Worm (Caenorhabditis elegans) whole organism, mixed stage, embryonic: ENCODE results near the gene lsy-27.

Experiments used
- M03D4.4 ChIP-seq: sonication (generic microtip); optimal IDR thresholded peaks from 2 replicates; lab custom pipeline; 2017; ENCODE audit warnings: mild to moderate bottlenecking, missing genetic modification characterization, missing compliant biosample characterization
- bed-3 ChIP-seq: fragments of 200-800 bp; sonication (Bioruptor generic); optimal IDR thresholded peaks from 3 replicates; lab custom pipeline; 2018; ENCODE audit warnings: mild to moderate bottlenecking, missing genetic modification characterization, moderate library complexity, missing compliant biosample characterization
- blmp-1 ChIP-seq: fragments of 150-350 bp; optimal IDR thresholded peaks from 2 replicates; lab custom pipeline; 2014; ENCODE audit warnings: missing biosample characterization, missing genetic modification characterization
- ceh-39 ChIP-seq: fragments of 150-350 bp; optimal IDR thresholded peaks from 2 replicates; lab custom pipeline; 2014; ENCODE audit warnings: missing biosample characterization, missing genetic modification characterization
- ceh-43 ChIP-seq: fragments of 200-800 bp; sonication (Bioruptor generic); optimal IDR thresholded peaks from 2 replicates; lab custom pipeline; 2018; ENCODE audit warnings: mild to moderate bottlenecking, missing genetic modification characterization, moderate library complexity, missing compliant biosample characterization
- ceh-83 ChIP-seq: fragments of 200-800 bp; sonication (Bioruptor generic); optimal IDR thresholded peaks from 2 replicates; lab custom pipeline; 2018; ENCODE audit warnings: mild to moderate bottlenecking, missing genetic modification characterization, missing compliant biosample characterization
- ces-1 ChIP-seq: fragments of 150-350 bp; optimal IDR thresholded peaks from 2 replicates; lab custom pipeline; 2014; ENCODE audit warnings: missing biosample characterization, missing genetic modification reagents, missing genetic modification characterization
- cnd-1 ChIP-seq: fragments of 200-800 bp; sonication (Bioruptor generic); optimal IDR thresholded peaks from 2 replicates; lab custom pipeline; 2018; ENCODE audit warnings: mild to moderate bottlenecking, missing genetic modification characterization, missing compliant biosample characterization
- drap-1 ChIP-seq: fragments of 200-800 bp; sonication (Bioruptor generic); optimal IDR thresholded peaks from 3 replicates; lab custom pipeline; 2018; ENCODE audit warnings: mild to moderate bottlenecking, missing genetic modification characterization, missing compliant biosample characterization
- elt-1 ChIP-seq: sonication (generic microtip); optimal IDR thresholded peaks from 2 replicates; lab custom pipeline; 2017; ENCODE audit warnings: missing genetic modification characterization, mild to moderate bottlenecking, missing compliant biosample characterization, antibody characterized with exemption, moderate library complexity, borderline replicate concordance; ENCODE audit not compliant: insufficient read depth
- flh-1 ChIP-seq: fragments of 200-800 bp; sonication (Bioruptor generic); optimal IDR thresholded peaks from 2 replicates; lab custom pipeline; 2018; ENCODE audit warnings: mild to moderate bottlenecking, missing genetic modification characterization, moderate library complexity, missing compliant biosample characterization
- ham-2 ChIP-seq: fragments of 200-800 bp; sonication (Bioruptor generic); optimal IDR thresholded peaks from 2 replicates; lab custom pipeline; 2018; ENCODE audit warnings: mild to moderate bottlenecking, missing genetic modification characterization, missing compliant biosample characterization
- hlh-1 ChIP-seq: fragments of 150-350 bp; optimal IDR thresholded peaks from 2 replicates; lab custom pipeline; 2014; ENCODE audit warnings: missing biosample characterization, missing genetic modification reagents, missing genetic modification characterization
- lin-13 ChIP-seq: fragments of 150-350 bp; optimal IDR thresholded peaks from 2 replicates; lab custom pipeline; 2014; ENCODE audit warnings: missing biosample characterization, missing genetic modification characterization
- lin-32 ChIP-seq: fragments of 200-800 bp; sonication (Bioruptor generic); optimal IDR thresholded peaks from 2 replicates; lab custom pipeline; 2018; ENCODE audit warnings: mild to moderate bottlenecking, missing genetic modification characterization, missing compliant biosample characterization
- lsy-2 ChIP-seq: fragments of 150-350 bp; optimal IDR thresholded peaks from 2 replicates; lab custom pipeline; 2014; ENCODE audit warnings: missing biosample characterization, missing genetic modification characterization
- mab-5 ChIP-seq: fragments of 150-350 bp; optimal IDR thresholded peaks from 2 replicates; lab custom pipeline; 2014; ENCODE audit warnings: missing biosample characterization, missing genetic modification characterization
- mep-1 ChIP-seq: fragments of 150-350 bp; optimal IDR thresholded peaks from 2 replicates; lab custom pipeline; 2017; ENCODE audit warnings: missing biosample characterization, missing genetic modification reagents, missing genetic modification characterization, inconsistent platforms
- mls-2 ChIP-seq: sonication (generic microtip); optimal IDR thresholded peaks from 2 replicates; lab custom pipeline; 2016; ENCODE audit warnings: mild to moderate bottlenecking, missing genetic modification characterization, moderate library complexity, missing compliant biosample characterization
- nhr-12 ChIP-seq: fragments of 150-350 bp; optimal IDR thresholded peaks from 2 replicates; lab custom pipeline; 2014; ENCODE audit warnings: missing biosample characterization, missing genetic modification characterization
- nhr-2 ChIP-seq: fragments of 150-350 bp; optimal IDR thresholded peaks from 2 replicates; lab custom pipeline; 2014; ENCODE audit warnings: missing biosample characterization, missing genetic modification characterization
- nhr-237 ChIP-seq: fragments of 150-350 bp; optimal IDR thresholded peaks from 2 replicates; lab custom pipeline; 2014; ENCODE audit warnings: missing biosample characterization, missing genetic modification characterization
- nhr-28 ChIP-seq: fragments of 150-350 bp; optimal IDR thresholded peaks from 2 replicates; lab custom pipeline; 2014; ENCODE audit warnings: missing biosample characterization, missing genetic modification characterization
- nhr-76 ChIP-seq: sonication (generic microtip); optimal IDR thresholded peaks from 2 replicates; lab custom pipeline; 2017; ENCODE audit warnings: missing biosample characterization, missing genetic modification characterization
- sem-2 ChIP-seq: fragments of 200-800 bp; sonication (Bioruptor generic); optimal IDR thresholded peaks from 2 replicates; lab custom pipeline; 2018; ENCODE audit warnings: mild to moderate bottlenecking, missing genetic modification characterization, missing compliant biosample characterization
- snpc-4 ChIP-seq: fragments of 150-350 bp; optimal IDR thresholded peaks from 2 replicates; lab custom pipeline; 2014; ENCODE audit warnings: missing biosample characterization, missing genetic modification characterization
- sptf-1 ChIP-seq: sonication (generic microtip); optimal IDR thresholded peaks from 2 replicates; lab custom pipeline; 2017; ENCODE audit warnings: mild to moderate bottlenecking, missing genetic modification characterization, moderate library complexity, missing compliant biosample characterization
- tbx-8 ChIP-seq: fragments of 200-800 bp; sonication (Bioruptor generic); optimal IDR thresholded peaks from 2 replicates; lab custom pipeline; 2018; ENCODE audit warnings: mild to moderate bottlenecking, missing genetic modification characterization, moderate library complexity, missing compliant biosample characterization
- unc-39 ChIP-seq: fragments of 150-350 bp; optimal IDR thresholded peaks from 2 replicates; lab custom pipeline; 2014; ENCODE audit warnings: missing biosample characterization, missing genetic modification characterization
- unc-62 ChIP-seq: fragments of 150-350 bp; optimal IDR thresholded peaks from 2 replicates; lab custom pipeline; 2014; ENCODE audit warnings: missing biosample characterization, missing genetic modification reagents, missing genetic modification characterization
- zip-8 ChIP-seq: fragments of 150-350 bp; optimal IDR thresholded peaks from 2 replicates; lab custom pipeline; 2014; ENCODE audit warnings: missing biosample characterization, missing genetic modification characterization
- ztf-11 ChIP-seq: fragments of 150-350 bp; optimal IDR thresholded peaks from 2 replicates; lab custom pipeline; 2014; ENCODE audit warnings: missing biosample characterization, missing genetic modification characterization

lsy-27 gene

DNA sequence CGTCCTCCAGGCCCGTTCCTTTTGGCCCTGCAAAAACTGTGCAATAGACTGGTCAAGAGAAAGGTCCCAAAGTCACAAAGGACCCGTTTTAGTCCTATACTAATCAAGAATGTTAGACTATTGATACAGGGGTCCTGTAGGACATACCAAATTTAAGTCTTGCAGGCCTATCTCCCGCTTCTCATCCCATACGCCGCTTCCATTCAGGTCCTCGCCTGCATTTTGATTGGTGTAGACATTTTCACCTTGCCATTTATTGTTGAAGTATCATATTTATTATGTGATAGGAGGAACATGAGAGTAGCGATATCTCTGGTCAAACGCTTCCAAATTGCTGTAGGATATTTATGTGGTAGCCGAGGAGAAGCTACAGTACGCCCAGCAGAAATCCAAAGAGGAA lies 32.7 kb downstream of the lsy-27 start:
- no peak for TF ChIP-seq ham-2 (GFP tag; lab: Kevin White, UChicago)
- no peak for TF ChIP-seq lin-13
- TF ChIP-seq mab-5 (tag; lab: Kevin White, UChicago): no peak
- TF ChIP-seq ztf-11 (tag; lab: Kevin White, UChicago): no peak
- TF ChIP-seq M03D4.4: no peak
- no peak for TF ChIP-seq blmp-1 (tag; lab: Kevin White, UChicago)
- TF ChIP-seq nhr-2: no peak
- no peak for TF ChIP-seq nhr-76 (tag; lab: Kevin White, UChicago)
- no peak for TF ChIP-seq ceh-83 (GFP tag; lab: Kevin White, UChicago)
- no peak for TF ChIP-seq sptf-1
- TF ChIP-seq nhr-237: no peak
- no peak for TF ChIP-seq zip-8 (tag; lab: Kevin White, UChicago)
- no peak for TF ChIP-seq nhr-28 (tag; lab: Kevin White, UChicago)
- TF ChIP-seq mls-2 (tag; lab: Kevin White, UChicago): no peak
- no peak for TF ChIP-seq nhr-12 (tag; lab: Kevin White, UChicago)

ce11 chrV:17315063-17315462 lies 34.9 kb downstream of the lsy-27 start, which contains the start of gene F31E9.6:
TSS of gene F31E9.6 (minus strand) at chrV:17315153.
- TF ChIP-seq zip-8 (tag; lab: Kevin White, UChicago) (no peak), unc-62 (no peak), lin-13 (no peak), snpc-4 (tag; lab: Kevin White, UChicago) (no peak), elt-1 (no peak), nhr-76 (tag; lab: Kevin White, UChicago) (no peak), tbx-8 (GFP tag; lab: Kevin White, UChicago) (no peak), mep-1 (tag; lab: Kevin White, UChicago) (no peak)

DNA sequence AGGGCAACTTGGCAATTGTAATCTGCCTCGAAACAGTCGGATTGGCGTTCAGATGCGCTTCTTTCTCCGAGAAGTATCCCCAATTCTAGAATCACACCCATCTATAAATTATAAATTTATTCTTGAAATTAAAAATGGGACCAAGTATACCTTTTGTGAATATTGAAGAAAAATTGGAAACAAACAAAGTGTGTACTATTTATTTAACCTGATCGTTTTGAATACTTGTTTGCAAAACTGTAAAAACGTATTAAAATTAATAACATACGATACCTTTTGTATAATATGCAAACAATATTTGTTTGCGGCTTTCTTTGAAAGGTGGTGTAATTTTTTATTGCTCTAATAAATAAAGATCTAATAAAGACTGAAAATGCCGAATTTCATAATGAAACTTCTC lies 37.6 kb downstream of the lsy-27 start, which contains the start of gene Y61B8B.3:
TSS of gene Y61B8B.3 (minus strand) at position 101 of the 400 bp plus-strand sequence.
- TF ChIP-seq ceh-39 (tag; lab: Kevin White, UChicago) (no peak), M03D4.4 (no peak), blmp-1 (tag; lab: Kevin White, UChicago) (no peak), drap-1 (GFP tag; lab: Kevin White, UChicago) (no peak), lsy-2 (no peak), unc-39 (tag; lab: Kevin White, UChicago) (no peak), hlh-1 (tag; lab: Kevin White, UChicago) (no peak), snpc-4 (tag; lab: Kevin White, UChicago) (no peak), flh-1 (GFP tag; lab: Kevin White, UChicago) (no peak), nhr-28 (tag; lab: Kevin White, UChicago) (no peak), cnd-1 (tag; lab: Kevin White, UChicago) (no peak), nhr-76 (tag; lab: Kevin White, UChicago) (no peak), unc-62 (no peak), ces-1 (GFP tag; lab: Kevin White, UChicago) (no peak), tbx-8 (GFP tag; lab: Kevin White, UChicago) (no peak), mab-5 (tag; lab: Kevin White, UChicago) (no peak), lin-32 (GFP tag; lab: Kevin White, UChicago) (no peak)

ce11 chrV:17307926-17308325 lies 42.1 kb downstream of the lsy-27 start:
- TF ChIP-seq drap-1 (GFP tag; lab: Kevin White, UChicago) (no peak), ham-2 (GFP tag; lab: Kevin White, UChicago) (no peak), flh-1 (GFP tag; lab: Kevin White, UChicago) (no peak), mab-5 (tag; lab: Kevin White, UChicago) (no peak), bed-3 (GFP tag; lab: Kevin White, UChicago) (no peak), sem-2 (no peak), ceh-83 (GFP tag; lab: Kevin White, UChicago) (no peak), ceh-43 (GFP tag; lab: Kevin White, UChicago) (no peak), snpc-4 (tag; lab: Kevin White, UChicago) (no peak), blmp-1 (tag; lab: Kevin White, UChicago) (no peak), nhr-2 (no peak), nhr-12 (tag; lab: Kevin White, UChicago) (no peak), M03D4.4 (no peak)

DNA sequence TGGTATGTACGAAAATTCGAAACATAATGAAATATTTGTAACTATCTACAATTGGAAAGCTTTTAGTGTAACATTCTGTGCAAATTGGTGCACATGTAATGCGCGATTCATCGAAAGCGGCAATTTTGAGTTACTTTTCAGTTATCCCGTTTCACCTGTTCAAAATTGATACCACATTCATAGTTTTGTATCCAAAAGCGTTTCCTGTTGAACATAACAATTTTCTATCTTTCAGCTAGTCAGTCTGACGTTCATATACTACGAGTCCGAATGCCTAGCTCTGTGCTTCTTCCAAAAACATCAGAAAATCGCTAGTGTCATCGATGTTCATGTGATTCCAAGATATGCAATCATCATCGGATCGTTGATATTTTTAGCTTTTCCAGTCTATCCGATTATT lies 46.6 kb downstream of the lsy-27 start:
- TF ChIP-seq ceh-83 (GFP tag; lab: Kevin White, UChicago) (no peak), nhr-2 (no peak)
- TF ChIP-seq, all 35 proteins: peak for 0
